Fruit fly (Drosophila melanogaster) whole organism, pupa: ENCODE results near the gene unc-4.

Source experiments
- CG13204 ChIP-seq: fragments of 200-800 bp; sonication (Bioruptor generic); optimal IDR thresholded peaks from 2 replicates; lab custom pipeline; 2018; ENCODE audit warnings: missing biosample characterization, mild to moderate bottlenecking, missing genetic modification characterization, moderate library complexity
- CG8301 ChIP-seq: fragments of 200-800 bp; sonication (Bioruptor generic); optimal IDR thresholded peaks from 2 replicates; lab custom pipeline; 2018; ENCODE audit warnings: missing biosample characterization, mild to moderate bottlenecking, missing genetic modification characterization
- Pif1A ChIP-seq: fragments of 200-800 bp; sonication (Bioruptor generic); optimal IDR thresholded peaks from 3 replicates; lab custom pipeline; 2016; ENCODE audit warnings: missing biosample characterization, missing genetic modification characterization
- fd96Ca ChIP-seq: fragments of 200-800 bp; sonication (Bioruptor generic); IDR thresholded peaks from 3 replicates; pipeline ENCODE4 v1.3.6; 2022; ENCODE audit warnings: missing biosample characterization, missing genetic modification characterization
- rn ChIP-seq: fragments of 200-800 bp; sonication (Bioruptor generic); IDR thresholded peaks from 2 replicates; pipeline ENCODE4 v1.3.6; 2022; ENCODE audit warnings: missing biosample characterization, missing genetic modification characterization

dm6 chrX:17728338-17728737 is 40.0 kb upstream of the unc-4 start:
- TF ChIP-seq CG8301 (tag; lab: Kevin White, UChicago) (no peak), fd96Ca (GFP tag; lab: Robert Waterston, UW) (no peak), rn (GFP tag; lab: Robert Waterston, UW) (no peak), Pif1A (GFP tag; lab: Kevin White, UChicago) (no peak), CG13204 (GFP tag; lab: Kevin White, UChicago) (no peak)
